Fruit fly (Drosophila melanogaster): Measurements from ENCODE around the gene CG17375.
A peak's percentile ranks its signal among the peaks of the same experiment; 100 is the strongest.

CG17375 gene

dm6 chr2L:6797408-6797807, 8.2 kb downstream of the CG17375 start (continued):
- TF ChIP-seq eyg (GFP tag; optimal IDR thresholded peaks at IDR 0.05) (no peak), CG10654 (GFP tag; optimal IDR thresholded peaks at IDR 0.05) (no peak), unpg (GFP tag; optimal IDR thresholded peaks at IDR 0.05) (peak; percentile 9), pros (GFP tag; optimal IDR thresholded peaks at IDR 0.05) (no peak), dysf (GFP tag; IDR thresholded peaks at IDR 0.05) (peak; percentile 54; the same call in 2 of the 3 replicates), CG30403 (GFP tag; optimal IDR thresholded peaks at IDR 0.05) (peak; percentile 55), pnt (GFP tag; optimal IDR thresholded peaks at IDR 0.05) (peak; percentile 6), fu2 (GFP tag; optimal IDR thresholded peaks at IDR 0.05) (no peak), Dll (GFP tag; IDR thresholded peaks at IDR 0.05; ENCODE audit: partially characterized antibody) (0 out of 4 replicates have a peak, but pooled peaks have one; percentile 33), gem (tag; optimal IDR thresholded peaks at IDR 0.05) (peak; percentile 36), E2f2 (GFP tag; IDR thresholded peaks at IDR 0.05) (peak; percentile 96), Ets65A (GFP tag) (no peak), Rx (GFP tag; IDR thresholded peaks at IDR 0.05) (no peak), HmgD (GFP tag; optimal IDR thresholded peaks at IDR 0.05) (peak; percentile 69), CG9609 (GFP tag; optimal IDR thresholded peaks at IDR 0.05) (peak; percentile 30), CG1024 (GFP tag; IDR thresholded peaks at IDR 0.05) (peak; percentile 42; the same call in 1 of the 2 replicates), CG3847 (GFP tag; IDR thresholded peaks at IDR 0.05) (peak; percentile 55), ro (GFP tag; IDR thresholded peaks at IDR 0.05) (no peak), Dad (GFP tag; optimal IDR thresholded peaks at IDR 0.05) (peak; percentile 29), tin (GFP tag; optimal IDR thresholded peaks at IDR 0.05) (peak; percentile 41), Ets97D (GFP tag; optimal IDR thresholded peaks at IDR 0.05) (peak; percentile 50), sug (tag; optimal IDR thresholded peaks at IDR 0.05) (peak; percentile 49), CG42726 (GFP tag; IDR thresholded peaks at IDR 0.05; ENCODE audit: partially characterized antibody) (peak; percentile 76), Dip2 (GFP tag; IDR thresholded peaks at IDR 0.05) (no peak), luna (GFP tag; optimal IDR thresholded peaks at IDR 0.05) (no peak), corto (GFP tag; optimal IDR thresholded peaks at IDR 0.05) (no peak), CG10979 (tag; optimal IDR thresholded peaks at IDR 0.05) (peak; percentile 31), HLHmδ (GFP tag; optimal IDR thresholded peaks at IDR 0.05) (no peak), CG3065 (GFP tag; optimal IDR thresholded peaks at IDR 0.05) (no peak), onecut (GFP tag; IDR thresholded peaks at IDR 0.05) (peak; percentile 69), CG14441 (GFP tag; IDR thresholded peaks at IDR 0.05) (peak; percentile 44; the same call in 1 of the 2 replicates), CG17186 (GFP tag; optimal IDR thresholded peaks at IDR 0.05) (no peak), kay (GFP tag; optimal IDR thresholded peaks at IDR 0.05) (peak; percentile 26), CG12071 (GFP tag; optimal IDR thresholded peaks at IDR 0.05) (no peak), Vsx1 (GFP tag; optimal IDR thresholded peaks at IDR 0.05) (no peak), chif (GFP tag; optimal IDR thresholded peaks at IDR 0.05) (peak in 1 of 2 experiments; percentile 68), ato (GFP tag; IDR thresholded peaks at IDR 0.05; ENCODE audit: partially characterized antibody) (peak; percentile 61; the same call in 1 of the 2 replicates), CG8478 (optimal IDR thresholded peaks at IDR 0.05) (no peak), slbo (GFP tag; IDR thresholded peaks at IDR 0.05) (peak; percentile 60), h (optimal IDR thresholded peaks at IDR 0.05) (no peak), CG12659 (GFP tag; optimal IDR thresholded peaks at IDR 0.05) (peak; percentile 34), sens-2 (GFP tag; IDR thresholded peaks at IDR 0.05) (no peak), Ada2b (GFP tag; IDR thresholded peaks at IDR 0.05) (no peak), cas (GFP tag; IDR thresholded peaks at IDR 0.05) (no peak), CG12391 (tag; optimal IDR thresholded peaks at IDR 0.05) (peak; percentile 30), CTCF (GFP tag; optimal IDR thresholded peaks at IDR 0.05) (peak; percentile 99), ind (GFP tag; optimal IDR thresholded peaks at IDR 0.05) (no peak), her (GFP tag; optimal IDR thresholded peaks at IDR 0.05) (no peak), stwl (tag; optimal IDR thresholded peaks at IDR 0.05) (peak; percentile 76), zfh2 (GFP tag; optimal IDR thresholded peaks at IDR 0.05) (no peak), CG43689 (GFP tag; IDR thresholded peaks at IDR 0.05) (no peak), az2 (GFP tag; optimal IDR thresholded peaks at IDR 0.05) (peak; percentile 43), CG16815 (GFP tag; optimal IDR thresholded peaks at IDR 0.05) (no peak), CG3163 (GFP tag; optimal IDR thresholded peaks at IDR 0.05) (no peak)
